Fruit fly (Drosophila melanogaster) whole organism, embryonic: Measurements from ENCODE around the gene trem.

Source experiments
- C15 ChIP-seq: fragments of 200-800 bp; sonication (Bioruptor generic); IDR thresholded peaks from 3 replicates; pipeline ENCODE4 v1.3.6; 2022; ENCODE audit warnings: missing biosample characterization, missing genetic modification characterization
- CG1024 ChIP-seq: fragments of 200-800 bp; sonication (Bioruptor generic); IDR thresholded peaks from 2 replicates; pipeline ENCODE4 v1.3.6; 2022; ENCODE audit warnings: missing biosample characterization, missing genetic modification characterization
- CG10274 ChIP-seq: fragments of 200-800 bp; sonication (Bioruptor generic); optimal IDR thresholded peaks from 3 replicates; lab custom pipeline; 2017; ENCODE audit warnings: missing biosample characterization, mild to moderate bottlenecking, missing genetic modification characterization
- CG10431 ChIP-seq: fragments of 200-800 bp; sonication (Bioruptor generic); optimal IDR thresholded peaks from 3 replicates; lab custom pipeline; 2018; ENCODE audit warnings: missing biosample characterization, mild to moderate bottlenecking, missing genetic modification characterization
- CG11695 ChIP-seq: fragments of 200-800 bp; sonication (Bioruptor generic); IDR thresholded peaks from 3 replicates; pipeline ENCODE4 v1.3.6; 2022; ENCODE audit warnings: missing biosample characterization, missing genetic modification characterization
- CG12769 ChIP-seq: fragments of 200-800 bp; sonication (Bioruptor generic); optimal IDR thresholded peaks from 2 replicates; lab custom pipeline; 2019; ENCODE audit warnings: missing biosample characterization, mild to moderate bottlenecking, missing genetic modification characterization, moderate library complexity
- CG13287 ChIP-seq: fragments of 200-800 bp; sonication (Bioruptor generic); IDR thresholded peaks from 2 replicates; pipeline ENCODE4 v1.3.6; 2022; ENCODE audit warnings: missing biosample characterization, missing genetic modification characterization; ENCODE audit not compliant: partially characterized antibody
- CG14014 ChIP-seq: fragments of 200-800 bp; sonication (Bioruptor generic); IDR thresholded peaks from 2 replicates; pipeline ENCODE4 v1.3.6; 2022; ENCODE audit warnings: missing biosample characterization, missing genetic modification characterization
- CG14441 ChIP-seq: fragments of 200-800 bp; sonication (Bioruptor generic); IDR thresholded peaks from 2 replicates; pipeline ENCODE4 v1.3.6; 2022; ENCODE audit warnings: missing biosample characterization, missing genetic modification characterization
- CG17328 ChIP-seq: fragments of 200-800 bp; sonication (Bioruptor generic); IDR thresholded peaks from 2 replicates; pipeline ENCODE4 v1.3.6; 2022; ENCODE audit warnings: missing biosample characterization, missing genetic modification characterization
- CG18764 ChIP-seq: fragments of 200-800 bp; sonication (Bioruptor generic); optimal IDR thresholded peaks from 3 replicates; lab custom pipeline; 2016; ENCODE audit warnings: missing biosample characterization, missing genetic modification characterization
- CG4282 ChIP-seq: fragments of 200-800 bp; sonication (Bioruptor generic); optimal IDR thresholded peaks from 2 replicates; lab custom pipeline; 2016; ENCODE audit warnings: missing biosample characterization, missing genetic modification characterization
- CG4424 ChIP-seq: fragments of 200-800 bp; sonication (Bioruptor generic); optimal IDR thresholded peaks from 3 replicates; lab custom pipeline; 2016; ENCODE audit warnings: missing biosample characterization, missing genetic modification characterization
- CG6272 ChIP-seq: fragments of 200-800 bp; sonication (Bioruptor generic); IDR thresholded peaks from 2 replicates; pipeline ENCODE4 v1.3.6; 2022; ENCODE audit warnings: missing biosample characterization, missing genetic modification characterization
- CG6689 ChIP-seq: fragments of 200-800 bp; sonication (Bioruptor generic); IDR thresholded peaks from 2 replicates; pipeline ENCODE4 v1.3.6; 2022; ENCODE audit warnings: missing biosample characterization, missing genetic modification characterization
- CG8359 ChIP-seq: fragments of 200-800 bp; sonication (Bioruptor generic); optimal IDR thresholded peaks from 2 replicates; lab custom pipeline; 2017; ENCODE audit warnings: missing biosample characterization, mild to moderate bottlenecking, missing genetic modification characterization, borderline replicate concordance
- CG9876 ChIP-seq: fragments of 200-800 bp; sonication (Bioruptor generic); optimal IDR thresholded peaks from 2 replicates; lab custom pipeline; 2016; ENCODE audit warnings: missing biosample characterization, missing genetic modification characterization
- Camta ChIP-seq: fragments of 200-800 bp; sonication (Bioruptor generic); optimal IDR thresholded peaks from 2 replicates; lab custom pipeline; 2016; ENCODE audit warnings: missing biosample characterization, missing genetic modification characterization
- Dad ChIP-seq: fragments of 200-800 bp; sonication (Bioruptor generic); optimal IDR thresholded peaks from 3 replicates; lab custom pipeline; 2016; ENCODE audit warnings: missing biosample characterization, missing genetic modification characterization
- Deaf1 ChIP-seq: fragments of 200-800 bp; optimal IDR thresholded peaks from 3 replicates; lab custom pipeline; 2019; ENCODE audit warnings: missing biosample characterization, mild to moderate bottlenecking, missing genetic modification characterization, moderate library complexity
- Doc3 ChIP-seq: fragments of 200-800 bp; sonication (Bioruptor generic); IDR thresholded peaks from 3 replicates; pipeline ENCODE4 v1.3.6; 2022; ENCODE audit warnings: missing biosample characterization, missing genetic modification characterization; ENCODE audit not compliant: partially characterized antibody
- Fer3 ChIP-seq: fragments of 200-800 bp; sonication (Bioruptor generic); optimal IDR thresholded peaks from 2 replicates; lab custom pipeline; 2018; ENCODE audit warnings: missing biosample characterization, mild to moderate bottlenecking, missing genetic modification characterization, moderate library complexity
- MBD-R2 ChIP-seq: fragments of 200-800 bp; sonication (Bioruptor generic); IDR thresholded peaks from 2 replicates; pipeline ENCODE4 v1.3.6; 2022; ENCODE audit warnings: missing biosample characterization, missing genetic modification characterization
- Neu2 ChIP-seq: fragments of 200-800 bp; sonication (Bioruptor generic); optimal IDR thresholded peaks from 3 replicates; lab custom pipeline; 2016; ENCODE audit warnings: missing biosample characterization, missing genetic modification characterization, borderline replicate concordance
- Poxn ChIP-seq: fragments of 200-800 bp; sonication (Bioruptor generic); IDR thresholded peaks from 2 replicates; pipeline ENCODE4 v1.3.6; 2022; ENCODE audit warnings: missing biosample characterization, missing genetic modification characterization
- Ptx1 ChIP-seq: fragments of 200-800 bp; sonication (Bioruptor generic); IDR thresholded peaks from 2 replicates; pipeline ENCODE4 v1.3.6; 2022; ENCODE audit warnings: missing biosample characterization, missing genetic modification characterization
- Sox100B ChIP-seq: fragments of 200-800 bp; sonication (Bioruptor generic); optimal IDR thresholded peaks from 3 replicates; lab custom pipeline; 2018; ENCODE audit warnings: missing biosample characterization, mild to moderate bottlenecking, missing genetic modification characterization
- Trl ChIP-seq, 3 experiments: fragments of >200 bp in 2 of 3; fragments of 200-800 bp in 1 of 3; sonication (Bioruptor generic) in 1 of 3; optimal IDR thresholded peaks; 2 replicates in 1 of 3; 3 replicates in 2 of 3; lab custom pipeline; 2016 to 2017; ENCODE audit warnings: missing biosample characterization in 1 of 3, missing genetic modification characterization in 1 of 3
- ara ChIP-seq: fragments of 200-800 bp; sonication (Bioruptor generic); IDR thresholded peaks from 2 replicates; pipeline ENCODE4 v1.3.6; 2022; ENCODE audit warnings: missing biosample characterization, missing genetic modification characterization
- ase ChIP-seq: fragments of 200-800 bp; sonication (Bioruptor generic); IDR thresholded peaks from 3 replicates; pipeline ENCODE4 v1.3.6; 2022; ENCODE audit warnings: missing biosample characterization, missing genetic modification characterization
- bcd ChIP-seq: fragments of 200-800 bp; sonication (Bioruptor generic); optimal IDR thresholded peaks from 2 replicates; lab custom pipeline; 2017; ENCODE audit warnings: missing biosample characterization, mild to moderate bottlenecking, missing genetic modification characterization
- cad ChIP-seq: fragments of >200 bp; optimal IDR thresholded peaks from 2 replicates; lab custom pipeline; 2017; ENCODE audit warnings: missing biosample characterization, missing genetic modification characterization
- chn ChIP-seq: fragments of 200-800 bp; sonication (Bioruptor generic); optimal IDR thresholded peaks from 2 replicates; lab custom pipeline; 2016; ENCODE audit warnings: missing biosample characterization, missing genetic modification characterization
- crol ChIP-seq: fragments of 200-800 bp; sonication (Bioruptor generic); IDR thresholded peaks from 2 replicates; pipeline ENCODE4 v1.3.6; 2022; ENCODE audit warnings: missing biosample characterization, missing genetic modification characterization
- dimm ChIP-seq: fragments of 200-800 bp; sonication (Bioruptor generic); IDR thresholded peaks from 2 replicates; pipeline ENCODE4 v1.3.6; 2022; ENCODE audit warnings: missing biosample characterization, missing genetic modification characterization
- dmrt99B ChIP-seq: fragments of 200-800 bp; sonication (Bioruptor generic); optimal IDR thresholded peaks from 2 replicates; lab custom pipeline; 2018; ENCODE audit warnings: missing biosample characterization, mild to moderate bottlenecking, missing genetic modification characterization, moderate library complexity
- gsb ChIP-seq: fragments of 200-800 bp; sonication (Bioruptor generic); IDR thresholded peaks from 2 replicates; pipeline ENCODE4 v1.3.6; 2022; ENCODE audit warnings: missing biosample characterization, missing genetic modification characterization
- ken ChIP-seq: fragments of 200-800 bp; sonication (Bioruptor generic); IDR thresholded peaks from 3 replicates; pipeline ENCODE4 v1.3.6; 2022; ENCODE audit warnings: missing biosample characterization, missing genetic modification characterization
- odd ChIP-seq: fragments of 200-800 bp; sonication (Bioruptor generic); optimal IDR thresholded peaks from 2 replicates; lab custom pipeline; 2017; ENCODE audit warnings: missing biosample characterization, mild to moderate bottlenecking, missing genetic modification characterization
- psq ChIP-seq: fragments of 200-800 bp; sonication (Bioruptor generic); optimal IDR thresholded peaks from 2 replicates; lab custom pipeline; 2017; ENCODE audit warnings: missing biosample characterization, missing genetic modification characterization
- sens-2 ChIP-seq: fragments of 200-800 bp; sonication (Bioruptor generic); IDR thresholded peaks from 2 replicates; pipeline ENCODE4 v1.3.6; 2022; ENCODE audit warnings: missing biosample characterization, missing genetic modification characterization
- sr ChIP-seq: fragments of 200-800 bp; sonication (Bioruptor generic); IDR thresholded peaks from 3 replicates; pipeline ENCODE4 v1.3.6; 2022; ENCODE audit warnings: missing biosample characterization, missing genetic modification characterization
- sug ChIP-seq: fragments of 200-800 bp; optimal IDR thresholded peaks from 2 replicates; lab custom pipeline; 2019; ENCODE audit warnings: missing biosample characterization, mild to moderate bottlenecking, missing genetic modification characterization, moderate library complexity
- tna ChIP-seq: fragments of 200-800 bp; sonication (Bioruptor generic); IDR thresholded peaks from 2 replicates; pipeline ENCODE4 v1.3.6; 2022; ENCODE audit warnings: missing biosample characterization, missing genetic modification characterization; ENCODE audit not compliant: partially characterized antibody
- twi ChIP-seq: fragments of 200-800 bp; optimal IDR thresholded peaks from 2 replicates; lab custom pipeline; 2019; ENCODE audit warnings: missing biosample characterization, mild to moderate bottlenecking, missing genetic modification characterization, moderate library complexity
- vvl ChIP-seq: fragments of 200-800 bp; sonication (Bioruptor generic); IDR thresholded peaks from 2 replicates; pipeline ENCODE4 v1.3.6; 2022; ENCODE audit warnings: missing biosample characterization, missing genetic modification characterization
- wdn ChIP-seq: fragments of 200-800 bp; sonication (Bioruptor generic); IDR thresholded peaks from 2 replicates; pipeline ENCODE4 v1.3.6; 2022; ENCODE audit warnings: missing biosample characterization, missing genetic modification characterization
- wek ChIP-seq: fragments of 200-800 bp; sonication (Bioruptor generic); optimal IDR thresholded peaks from 3 replicates; lab custom pipeline; 2018; ENCODE audit warnings: missing biosample characterization, mild to moderate bottlenecking, missing genetic modification characterization, moderate library complexity
- zf30C ChIP-seq: fragments of 200-800 bp; sonication (Bioruptor generic); optimal IDR thresholded peaks from 3 replicates; lab custom pipeline; 2018; ENCODE audit warnings: missing biosample characterization, mild to moderate bottlenecking, missing genetic modification characterization
- zfh1 ChIP-seq: fragments of 200-800 bp; sonication (Bioruptor generic); IDR thresholded peaks from 3 replicates; pipeline ENCODE4 v1.3.6; 2022; ENCODE audit warnings: missing biosample characterization, missing genetic modification characterization

Gene trem

DNA sequence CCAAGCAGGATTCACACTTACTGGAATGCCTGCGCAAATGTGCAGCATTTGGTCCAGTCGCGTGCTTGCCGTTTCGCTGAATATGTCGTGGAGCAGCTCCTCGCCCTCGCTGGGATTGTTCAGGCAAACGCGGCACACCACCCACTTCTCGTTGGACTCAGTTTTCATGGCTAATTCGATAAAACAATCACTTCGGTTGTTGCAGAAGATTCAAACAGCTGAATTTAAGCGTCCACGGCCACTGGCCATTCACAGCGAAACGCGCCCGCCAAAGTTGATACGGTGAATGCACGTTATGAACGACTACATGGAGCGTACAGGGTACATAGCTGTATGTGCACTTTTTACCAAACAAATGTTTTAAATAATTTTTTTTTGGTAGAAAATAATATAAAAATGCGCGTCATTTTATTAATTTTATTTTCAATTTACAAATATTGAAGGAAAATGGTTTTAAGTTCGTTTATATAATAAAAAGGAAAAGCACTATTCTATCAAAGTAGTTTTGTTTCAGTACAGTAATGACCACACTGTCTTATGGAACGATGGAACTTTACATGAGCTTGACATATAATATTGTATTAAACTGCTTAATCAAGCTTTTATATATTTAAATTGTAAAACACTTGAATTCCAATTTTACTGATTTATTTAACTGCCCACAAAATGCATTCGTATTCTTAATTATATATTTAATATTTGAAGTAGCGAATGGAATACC, at the start of gene trem (continued):
- TF ChIP-seq zf30C (GFP tag; lab: Kevin White, UChicago) = no peak
- TF ChIP-seq Dad (GFP tag; lab: Kevin White, UChicago) = no peak
- TF ChIP-seq crol (GFP tag; lab: Robert Waterston, UW) = no peak
- TF ChIP-seq ara (GFP tag; lab: Robert Waterston, UW) = no peak
- no peak for TF ChIP-seq gsb (GFP tag; lab: Robert Waterston, UW)
- peak; percentile 40 for TF ChIP-seq Camta (GFP tag; lab: Kevin White, UChicago)
- peak; percentile 82 for TF ChIP-seq sug (tag; lab: Kevin White, UChicago)
- TF ChIP-seq zfh1 (GFP tag; lab: Robert Waterston, UW) = peak; percentile 29; the same call in 1 of the 3 replicates
- no peak for TF ChIP-seq Neu2 (GFP tag; lab: Kevin White, UChicago)
- no peak for TF ChIP-seq dmrt99B (tag; lab: Kevin White, UChicago)
- TF ChIP-seq wek (GFP tag; lab: Kevin White, UChicago) = no peak
- TF ChIP-seq CG4282 = no peak
- TF ChIP-seq Deaf1 (tag; lab: Kevin White, UChicago) = no peak
- no peak for TF ChIP-seq tna (GFP tag; lab: Robert Waterston, UW)
- peak; percentile 67 for TF ChIP-seq twi
- TF ChIP-seq wdn (GFP tag; lab: Robert Waterston, UW) = peak; percentile 5; the same call in 1 of the 2 replicates
- peak; percentile 43; the same call in 2 of the 3 replicates for TF ChIP-seq ase (GFP tag; lab: Robert Waterston, UW)
- no peak for TF ChIP-seq sr (GFP tag; lab: Robert Waterston, UW)
- TF ChIP-seq CG10274 = peak; percentile 38
- TF ChIP-seq sens-2 = no peak
- peak; percentile 51 for TF ChIP-seq CG18764 (GFP tag; lab: Kevin White, UChicago)
- TF ChIP-seq CG8359 (GFP tag; lab: Kevin White, UChicago) = peak; percentile 1
- no peak for TF ChIP-seq Sox100B (GFP tag; lab: Kevin White, UChicago)
- TF ChIP-seq CG1024 (GFP tag; lab: Robert Waterston, UW) = peak; percentile 49; the same call in 1 of the 2 replicates
- no peak for TF ChIP-seq C15 (GFP tag; lab: Robert Waterston, UW)
- peak; percentile 91 for TF ChIP-seq MBD-R2
- peak; percentile 66 for TF ChIP-seq CG14441 (GFP tag; lab: Robert Waterston, UW)
- peak; percentile 54 for TF ChIP-seq chn (GFP tag; lab: Kevin White, UChicago)
- TF ChIP-seq Trl (optimal IDR thresholded peaks at IDR 0.05; lab: Kevin White, UChicago) = no peak
- TF ChIP-seq Trl (GFP tag; optimal IDR thresholded peaks at IDR 0.05; lab: Kevin White, UChicago) = peak; percentile 37
- no peak for TF ChIP-seq Poxn (GFP tag; lab: Robert Waterston, UW)
- peak; percentile 13; the same call in 1 of the 2 replicates for TF ChIP-seq CG17328
- TF ChIP-seq CG6272 = peak; percentile 75
- peak; percentile 49; the same call in 1 of the 3 replicates for TF ChIP-seq CG11695 (GFP tag; lab: Robert Waterston, UW)
- TF ChIP-seq CG13287 (GFP tag; lab: Robert Waterston, UW) = 0 out of 2 replicates have a peak, but pooled peaks have one; percentile 8
- TF ChIP-seq Fer3 (tag; lab: Kevin White, UChicago) = peak; percentile 63
- TF ChIP-seq CG12769 (tag; lab: Kevin White, UChicago) = no peak
- no peak for TF ChIP-seq dimm (GFP tag; lab: Robert Waterston, UW)
- TF ChIP-seq CG9876 (GFP tag; lab: Kevin White, UChicago) = no peak
- TF ChIP-seq ken (GFP tag; lab: Robert Waterston, UW) = peak; percentile 62; the same call in 2 of the 3 replicates
- peak; percentile 66 for TF ChIP-seq CG10431 (GFP tag; lab: Kevin White, UChicago)
- TF ChIP-seq Ptx1 (GFP tag; lab: Robert Waterston, UW) = peak; percentile 80
- peak; percentile 61 for TF ChIP-seq psq (GFP tag; lab: Kevin White, UChicago)
- TF ChIP-seq CG6689 (GFP tag; lab: Robert Waterston, UW) = peak; percentile 57; the same call in 1 of the 2 replicates
- peak; percentile 30; the same call in 1 of the 2 replicates for TF ChIP-seq CG14014 (GFP tag; lab: Robert Waterston, UW)
- no peak for TF ChIP-seq odd
- no peak for TF ChIP-seq Doc3 (GFP tag; lab: Robert Waterston, UW)
- TF ChIP-seq bcd = peak; percentile 79
- peak; percentile 24; the same call in 1 of the 2 replicates for TF ChIP-seq vvl
- TF ChIP-seq cad (GFP tag; lab: Kevin White, UChicago) = no peak
- TF ChIP-seq CG4424 (GFP tag; lab: Kevin White, UChicago) = peak; percentile 96
